Worm (Caenorhabditis elegans) whole organism, midembryonic: ENCODE data around the gene Y2H9A.4.

Experiments
- T22C8.4 ChIP-seq: fragments of 200-800 bp; sonication (Bioruptor generic); IDR thresholded peaks from 2 replicates; pipeline ENCODE4 v1.3.6; 2022; ENCODE audit warnings: missing genetic modification characterization, missing compliant biosample characterization
- cog-1 ChIP-seq: sonication (generic microtip); optimal IDR thresholded peaks from 2 replicates; lab custom pipeline; 2016; ENCODE audit warnings: missing genetic modification characterization, missing compliant biosample characterization
- flt-1 ChIP-seq: fragments of 200-800 bp; sonication (Bioruptor generic); IDR thresholded peaks from 2 replicates; pipeline ENCODE4 v1.3.6; 2022; ENCODE audit warnings: missing genetic modification characterization, missing compliant biosample characterization
- klf-2 ChIP-seq: fragments of 200-800 bp; sonication (Bioruptor generic); conservative IDR thresholded peaks from 2 replicates; pipeline ENCODE4 v1.3.6; 2022; ENCODE audit warnings: missing genetic modification reagents, missing genetic modification characterization, missing compliant biosample characterization
- med-1 ChIP-seq: sonication (generic microtip); optimal IDR thresholded peaks from 2 replicates; lab custom pipeline; 2017; ENCODE audit warnings: missing genetic modification characterization, mild to moderate bottlenecking, missing compliant biosample characterization, antibody characterized with exemption, missing genetic modification reagents; ENCODE audit not compliant: insufficient read depth
- ref-1 ChIP-seq: fragments of 200-800 bp; sonication (Bioruptor generic); conservative IDR thresholded peaks from 2 replicates; pipeline ENCODE4 v1.3.6; 2022; ENCODE audit warnings: missing genetic modification reagents, missing genetic modification characterization, missing compliant biosample characterization
- tab-1 ChIP-seq: fragments of 200-800 bp; sonication (Bioruptor generic); IDR thresholded peaks from 2 replicates; pipeline ENCODE4 v1.3.6; 2022; ENCODE audit warnings: missing genetic modification characterization, missing compliant biosample characterization
- ztf-23 ChIP-seq: fragments of 200-800 bp; sonication (Bioruptor generic); IDR thresholded peaks from 2 replicates; pipeline ENCODE4 v1.3.6; 2022; ENCODE audit warnings: missing genetic modification reagents, missing genetic modification characterization, missing compliant biosample characterization
- ztf-29 ChIP-seq: fragments of 200-800 bp; sonication (Bioruptor generic); IDR thresholded peaks from 2 replicates; pipeline ENCODE4 v1.3.6; 2022; ENCODE audit warnings: missing genetic modification reagents, missing genetic modification characterization, missing compliant biosample characterization

Y2H9A.4 gene

ce11 chrV:13445229-13445949 lies at the start of gene Y2H9A.4:
Gene Y2H9A.4 (plus strand): TSS chrV:13445899.
- TF ChIP-seq flt-1 (GFP tag; lab: Robert Waterston, UW) (no peak), tab-1 (GFP tag; lab: Robert Waterston, UW) (no peak), cog-1 (tag; lab: Kevin White, UChicago) (no peak), ztf-23 (GFP tag; lab: Robert Waterston, UW) (no peak), ztf-29 (GFP tag; lab: Robert Waterston, UW) (no peak), T22C8.4 (GFP tag; lab: Robert Waterston, UW) (no peak), klf-2 (GFP tag; lab: Robert Waterston, UW) (no peak), med-1 (GFP tag; lab: Kevin White, UChicago) (no peak), ref-1 (GFP tag; lab: Robert Waterston, UW) (no peak)

- no peak for TF ChIP-seq T22C8.4 (GFP tag; lab: Robert Waterston, UW)
- peak; percentile 71 for TF ChIP-seq flt-1 (GFP tag; lab: Robert Waterston, UW)
- TF ChIP-seq tab-1 (GFP tag; lab: Robert Waterston, UW), result no peak
- 0 out of 2 replicates have a peak, but pooled peaks have one; percentile 27 for TF ChIP-seq ztf-29 (GFP tag; lab: Robert Waterston, UW)
- TF ChIP-seq klf-2 (GFP tag; lab: Robert Waterston, UW), result 0 out of 2 replicates have a peak, but pooled peaks have one; percentile 43
- peak; percentile 65 for TF ChIP-seq cog-1 (tag; lab: Kevin White, UChicago)
- no peak for TF ChIP-seq med-1 (GFP tag; lab: Kevin White, UChicago)
- TF ChIP-seq ztf-23 (GFP tag; lab: Robert Waterston, UW), result 0 out of 2 replicates have a peak, but pooled peaks have one; percentile 39
Observed at ce11 chrV:13396426-13396825, 49.3 kb upstream of the Y2H9A.4 start.

ce11 chrV:13401669-13402068 lies 44.0 kb upstream of the Y2H9A.4 start:
- TF ChIP-seq ztf-29 (GFP tag; lab: Robert Waterston, UW) (no peak), T22C8.4 (GFP tag; lab: Robert Waterston, UW) (no peak), ztf-23 (GFP tag; lab: Robert Waterston, UW) (no peak), tab-1 (GFP tag; lab: Robert Waterston, UW) (no peak), flt-1 (GFP tag; lab: Robert Waterston, UW) (no peak), cog-1 (tag; lab: Kevin White, UChicago) (no peak), med-1 (GFP tag; lab: Kevin White, UChicago) (no peak), ref-1 (GFP tag; lab: Robert Waterston, UW) (no peak), klf-2 (GFP tag; lab: Robert Waterston, UW) (no peak)

ce11 chrV:13402524-13402923 lies 43.2 kb upstream of the Y2H9A.4 start:
- TF ChIP-seq flt-1 (GFP tag; lab: Robert Waterston, UW) (no peak), T22C8.4 (GFP tag; lab: Robert Waterston, UW) (no peak), cog-1 (tag; lab: Kevin White, UChicago) (no peak), tab-1 (GFP tag; lab: Robert Waterston, UW) (no peak), klf-2 (GFP tag; lab: Robert Waterston, UW) (no peak), ztf-23 (GFP tag; lab: Robert Waterston, UW) (no peak), ref-1 (GFP tag; lab: Robert Waterston, UW) (no peak), ztf-29 (GFP tag; lab: Robert Waterston, UW) (no peak), med-1 (GFP tag; lab: Kevin White, UChicago) (no peak)

- TF ChIP-seq flt-1 (GFP tag; lab: Robert Waterston, UW), result no peak
- TF ChIP-seq cog-1 (tag; lab: Kevin White, UChicago), result no peak
- TF ChIP-seq klf-2 (GFP tag; lab: Robert Waterston, UW), result no peak
- TF ChIP-seq ref-1 (GFP tag; lab: Robert Waterston, UW), result no peak
- TF ChIP-seq ztf-29 (GFP tag; lab: Robert Waterston, UW), result no peak
- no peak for TF ChIP-seq tab-1 (GFP tag; lab: Robert Waterston, UW)
- TF ChIP-seq T22C8.4 (GFP tag; lab: Robert Waterston, UW), result no peak
- no peak for TF ChIP-seq med-1 (GFP tag; lab: Kevin White, UChicago)
- no peak for TF ChIP-seq ztf-23 (GFP tag; lab: Robert Waterston, UW)
Observed at ce11 chrV:13406032-13406431, 39.7 kb upstream of the Y2H9A.4 start, which contains the start of gene cutl-1. Gene cutl-1 (minus strand): TSS chrV:13406114.

ce11 chrV:13406511-13406910 lies 39.2 kb upstream of the Y2H9A.4 start, which contains the start of gene F53F1.2:
Gene F53F1.2 (plus strand): TSS chrV:13406816.
- TF ChIP-seq cog-1 (tag; lab: Kevin White, UChicago) (no peak), med-1 (GFP tag; lab: Kevin White, UChicago) (no peak), flt-1 (GFP tag; lab: Robert Waterston, UW) (no peak), ztf-29 (GFP tag; lab: Robert Waterston, UW) (no peak), klf-2 (GFP tag; lab: Robert Waterston, UW) (no peak)

ce11 chrV:13407913-13408312 lies 37.8 kb upstream of the Y2H9A.4 start, which contains the start of gene F53F1.3:
Gene F53F1.3 (plus strand): TSS chrV:13408242.
- TF ChIP-seq T22C8.4 (GFP tag; lab: Robert Waterston, UW) (no peak), ref-1 (GFP tag; lab: Robert Waterston, UW) (no peak), ztf-23 (GFP tag; lab: Robert Waterston, UW) (no peak), flt-1 (GFP tag; lab: Robert Waterston, UW) (no peak), med-1 (GFP tag; lab: Kevin White, UChicago) (no peak), klf-2 (GFP tag; lab: Robert Waterston, UW) (no peak), ztf-29 (GFP tag; lab: Robert Waterston, UW) (no peak), cog-1 (tag; lab: Kevin White, UChicago) (no peak), tab-1 (GFP tag; lab: Robert Waterston, UW) (no peak)

- no peak for TF ChIP-seq klf-2 (GFP tag; lab: Robert Waterston, UW)
Observed at ce11 chrV:13408440-13408839, 37.3 kb upstream of the Y2H9A.4 start.
